Worm (Caenorhabditis elegans): ENCODE results near the gene F54B11.10.

DNA sequence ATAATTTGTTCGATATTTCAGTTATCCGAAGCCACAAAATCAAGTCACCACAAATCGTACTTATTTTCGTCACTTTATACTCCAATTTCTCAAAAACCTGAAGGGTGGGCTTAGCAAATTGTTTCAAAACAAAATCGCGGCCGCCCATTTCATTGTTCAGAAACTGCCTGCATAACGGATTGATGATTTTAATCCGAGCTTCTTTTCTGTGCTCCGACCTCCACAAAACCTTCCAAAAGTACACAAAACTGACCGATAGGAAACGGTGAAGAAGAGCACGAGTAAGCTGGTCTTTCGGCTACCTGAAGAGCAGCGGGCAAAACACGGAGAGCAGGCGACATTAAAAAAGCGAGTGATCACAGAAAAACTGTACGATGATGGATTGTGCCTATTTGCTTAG is 15.5 kb upstream of the F54B11.10 start, which contains the start of gene R01E6.2:
- TF ChIP-seq mdl-1 (tag; optimal IDR thresholded peaks at IDR 0.05): no peak
- TF ChIP-seq R02D3.7 (tag; optimal IDR thresholded peaks at IDR 0.05): no peak
- no peak for TF ChIP-seq egl-5 (tag; optimal IDR thresholded peaks at IDR 0.05)

All from whole organism, L3 larva.